Worm (Caenorhabditis elegans) whole organism, L4 larva: Measurements from ENCODE around the gene Y110A2AL.4.

Experiments used
- aha-1 ChIP-seq: fragments of 150-350 bp; peaks from one replicate; lab custom pipeline; 2014; ENCODE audit warnings: missing biosample characterization, missing genetic modification characterization
- attf-4 ChIP-seq: sonication (generic microtip); optimal IDR thresholded peaks from 3 replicates; lab custom pipeline; 2017; ENCODE audit warnings: missing biosample characterization, missing genetic modification characterization
- snpc-4 ChIP-seq: fragments of 150-350 bp; optimal IDR thresholded peaks from 2 replicates; lab custom pipeline; 2014; ENCODE audit warnings: missing biosample characterization, missing genetic modification characterization
- unc-39 ChIP-seq: sonication (generic microtip); optimal IDR thresholded peaks from 2 replicates; lab custom pipeline; 2017; ENCODE audit warnings: missing biosample characterization, missing genetic modification characterization

DNA sequence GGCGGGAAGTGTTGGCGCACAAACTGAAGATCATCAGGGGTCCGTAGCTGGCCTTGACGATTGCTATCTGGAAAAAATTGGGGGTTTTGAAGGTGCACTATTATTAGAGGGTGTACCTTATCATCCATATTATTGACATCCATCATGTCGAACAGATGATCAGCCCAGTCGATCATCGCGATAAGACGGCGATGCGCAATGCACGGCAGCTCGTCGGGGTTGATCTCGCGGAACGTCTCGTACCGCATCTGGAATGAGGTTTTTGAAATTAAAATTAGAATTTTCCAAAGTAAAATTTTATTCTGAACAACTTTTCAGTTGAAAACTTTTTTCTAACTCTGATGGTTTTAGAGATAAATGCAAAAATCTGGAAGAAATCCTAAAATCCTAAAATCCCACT, 41.2 kb upstream of the Y110A2AL.4 start:
- no peak for TF ChIP-seq unc-39 (tag; lab: Kevin White, UChicago)
- no peak for TF ChIP-seq attf-4
- TF ChIP-seq aha-1 (tag; lab: Kevin White, UChicago), result peak; percentile 79
- no peak for TF ChIP-seq snpc-4
